Worm (Caenorhabditis elegans) whole organism, late embryonic: ENCODE data around the gene smk-1.

Source experiments
- C38D4.7 ChIP-seq: fragments of 200-800 bp; sonication (Bioruptor generic); optimal IDR thresholded peaks from 2 replicates; lab custom pipeline; 2018; ENCODE audit warnings: mild to moderate bottlenecking, missing genetic modification characterization, moderate library complexity, missing compliant biosample characterization
- ahr-1 ChIP-seq: sonication (generic microtip); optimal IDR thresholded peaks from 2 replicates; lab custom pipeline; 2016; ENCODE audit warnings: missing genetic modification characterization, missing compliant biosample characterization
- ceh-6 ChIP-seq: fragments of 200-800 bp; sonication (Bioruptor generic); optimal IDR thresholded peaks from 2 replicates; lab custom pipeline; 2018; ENCODE audit warnings: mild to moderate bottlenecking, missing genetic modification characterization, missing compliant biosample characterization
- dmd-4 ChIP-seq: sonication (generic microtip); optimal IDR thresholded peaks from 2 replicates; lab custom pipeline; 2016; ENCODE audit warnings: borderline replicate concordance, missing genetic modification characterization, missing compliant biosample characterization
- hlh-13 ChIP-seq: fragments of 200-800 bp; sonication (Bioruptor generic); optimal IDR thresholded peaks from 2 replicates; lab custom pipeline; 2018; ENCODE audit warnings: mild to moderate bottlenecking, missing genetic modification characterization, missing compliant biosample characterization
- lin-11 ChIP-seq: fragments of 200-800 bp; sonication (Bioruptor generic); optimal IDR thresholded peaks from 2 replicates; lab custom pipeline; 2018; ENCODE audit warnings: mild to moderate bottlenecking, missing genetic modification characterization, missing compliant biosample characterization
- nfya-1 ChIP-seq: sonication (generic microtip); optimal IDR thresholded peaks from 2 replicates; lab custom pipeline; 2017; ENCODE audit warnings: missing genetic modification characterization, mild to moderate bottlenecking, missing compliant biosample characterization, antibody characterized with exemption, moderate library complexity
- nhr-11 ChIP-seq: fragments of 150-350 bp; optimal IDR thresholded peaks from 2 replicates; lab custom pipeline; 2014; ENCODE audit warnings: missing biosample characterization, missing genetic modification characterization
- pag-3 ChIP-seq: sonication (generic microtip); optimal IDR thresholded peaks from 2 replicates; lab custom pipeline; 2016; ENCODE audit warnings: missing compliant biosample characterization, missing genetic modification characterization, borderline replicate concordance
- rnt-1 ChIP-seq: sonication (generic microtip); optimal IDR thresholded peaks from 2 replicates; lab custom pipeline; 2016; ENCODE audit warnings: missing genetic modification characterization, missing compliant biosample characterization
- sox-4 ChIP-seq: sonication (generic microtip); optimal IDR thresholded peaks from 2 replicates; lab custom pipeline; 2017; ENCODE audit warnings: mild to moderate bottlenecking, missing genetic modification characterization, inconsistent platforms, missing compliant biosample characterization
- tbx-2 ChIP-seq: sonication (generic microtip); optimal IDR thresholded peaks from 2 replicates; lab custom pipeline; 2016; ENCODE audit warnings: missing genetic modification characterization, missing compliant biosample characterization
- unc-42 ChIP-seq: sonication (generic microtip); optimal IDR thresholded peaks from 2 replicates; lab custom pipeline; 2016; ENCODE audit warnings: missing genotype, missing genetic modification characterization, missing compliant biosample characterization
- unc-86 ChIP-seq: sonication (generic microtip); optimal IDR thresholded peaks from 2 replicates; lab custom pipeline; 2016; ENCODE audit warnings: missing genetic modification characterization, missing compliant biosample characterization

ce11 chrV:8618738-8619137, 11.1 kb downstream of the smk-1 start, which contains the start of gene grd-5:
- TF ChIP-seq tbx-2 (tag; lab: Kevin White, UChicago): no peak
- TF ChIP-seq ahr-1 (tag; lab: Kevin White, UChicago): no peak
- no peak for TF ChIP-seq sox-4
- TF ChIP-seq ceh-6 (GFP tag; lab: Kevin White, UChicago): no peak
- no peak for TF ChIP-seq nhr-11 (tag; lab: Kevin White, UChicago)
- TF ChIP-seq lin-11 (tag; lab: Kevin White, UChicago): no peak
- no peak for TF ChIP-seq pag-3 (tag; lab: Kevin White, UChicago)
- no peak for TF ChIP-seq hlh-13 (GFP tag; lab: Kevin White, UChicago)
- TF ChIP-seq unc-86 (tag; lab: Kevin White, UChicago): no peak
- no peak for TF ChIP-seq rnt-1 (tag; lab: Kevin White, UChicago)
- TF ChIP-seq unc-42: no peak
- TF ChIP-seq nfya-1 (tag; lab: Kevin White, UChicago): no peak
- TF ChIP-seq C38D4.7 (GFP tag; lab: Kevin White, UChicago): no peak
- no peak for TF ChIP-seq dmd-4 (tag; lab: Kevin White, UChicago)
